Fruit fly (Drosophila melanogaster) whole organism, adult: ENCODE measurements around the gene yuri.

ENCODE experiments used
- CG11617 ChIP-seq: fragments of 200-800 bp; sonication (Bioruptor generic); optimal IDR thresholded peaks from 2 replicates; lab custom pipeline; 2017; ENCODE audit warnings: mild to moderate bottlenecking, missing biosample characterization, missing genetic modification reagents, missing genetic modification characterization
- CG12768 ChIP-seq: fragments of 200-800 bp; sonication (Bioruptor generic); optimal IDR thresholded peaks from 2 replicates; lab custom pipeline; 2017; ENCODE audit warnings: missing biosample characterization, missing genetic modification characterization, mild to moderate bottlenecking, moderate library complexity, missing genetic modification reagents
- CG14711 ChIP-seq: fragments of 200-800 bp; sonication (Bioruptor generic); optimal IDR thresholded peaks from 2 replicates; lab custom pipeline; 2018; ENCODE audit warnings: missing biosample characterization, mild to moderate bottlenecking, missing genetic modification characterization, moderate library complexity
- CG1620 ChIP-seq: fragments of 200-800 bp; sonication (Bioruptor generic); optimal IDR thresholded peaks from 2 replicates; lab custom pipeline; 2016; ENCODE audit warnings: missing biosample characterization, missing genetic modification characterization
- CG5204 ChIP-seq: fragments of 200-800 bp; sonication (Bioruptor generic); optimal IDR thresholded peaks from 2 replicates; lab custom pipeline; 2016; ENCODE audit warnings: missing biosample characterization, missing genetic modification characterization
- CG7101 ChIP-seq: fragments of 200-800 bp; sonication (Bioruptor generic); optimal IDR thresholded peaks from 2 replicates; lab custom pipeline; 2018; ENCODE audit warnings: missing biosample characterization, mild to moderate bottlenecking, missing genetic modification characterization, moderate library complexity
- bab1 ChIP-seq: fragments of 200-800 bp; sonication (Bioruptor generic); optimal IDR thresholded peaks from 3 replicates; lab custom pipeline; 2019; ENCODE audit warnings: missing biosample characterization, mild to moderate bottlenecking, missing genetic modification characterization, moderate library complexity
- cnc ChIP-seq, 2 experiments: fragments of >200 bp; optimal IDR thresholded peaks; 2 replicates each; lab custom pipeline; 2017
- kay ChIP-seq: fragments of 200-800 bp; sonication (Bioruptor generic); peaks from one replicate; lab custom pipeline; 2016; ENCODE audit warnings: missing biosample characterization, missing genetic modification characterization, borderline replicate concordance

DNA sequence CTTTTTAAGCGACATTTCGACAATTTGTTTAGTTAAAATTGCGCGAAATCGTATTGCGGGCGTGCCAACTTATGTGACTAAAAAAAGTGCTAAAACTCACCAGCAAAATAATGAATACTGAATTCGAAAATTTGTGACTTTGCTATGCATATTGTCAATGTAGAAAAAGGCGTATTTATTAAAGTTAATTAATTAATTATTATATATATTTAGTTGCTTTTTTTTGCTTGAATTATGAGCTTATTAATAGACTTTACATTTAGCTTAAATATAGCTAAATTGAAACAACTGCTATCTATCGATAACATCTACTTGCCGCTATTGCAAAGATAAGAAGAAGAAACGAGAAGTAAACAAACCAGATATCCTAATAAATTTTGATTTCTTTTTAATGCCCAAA lies 8.2 kb downstream of the yuri start, which contains the start of the genes PolD3 and Uxt:
- TF ChIP-seq CG7101 (no peak), CG12768 (GFP tag; lab: Kevin White, UChicago) (no peak), kay (GFP tag; lab: Kevin White, UChicago) (no peak), bab1 (no peak), CG11617 (no peak), CG5204 (no peak), CG1620 (GFP tag; lab: Kevin White, UChicago) (no peak), CG14711 (tag; lab: Kevin White, UChicago) (no peak), cnc (optimal IDR thresholded peaks at IDR 0.05; lab: Kevin White, UChicago) (no peak)
